Fruit fly (Drosophila melanogaster) whole organism, embryonic: Measurements from ENCODE around the gene Mnn1.
A peak's percentile ranks its signal among the peaks of the same experiment; 100 is the strongest.

Experiments used
- BEAF-32 ChIP-seq: fragments of 200-800 bp; sonication (Bioruptor generic); optimal IDR thresholded peaks from 3 replicates; lab custom pipeline; 2017; ENCODE audit warnings: missing biosample characterization, missing genetic modification characterization, mild to moderate bottlenecking, moderate library complexity, missing genetic modification reagents
- CG10209 ChIP-seq: fragments of 200-800 bp; sonication (Bioruptor generic); optimal IDR thresholded peaks from 3 replicates; lab custom pipeline; 2017; ENCODE audit warnings: missing biosample characterization, mild to moderate bottlenecking, missing genetic modification characterization, missing genetic modification reagents
- CG1233 ChIP-seq: fragments of 200-800 bp; sonication (Bioruptor generic); optimal IDR thresholded peaks from 4 replicates; lab custom pipeline; 2018; ENCODE audit warnings: missing biosample characterization, mild to moderate bottlenecking, missing genetic modification characterization
- CG13123 ChIP-seq: fragments of 200-800 bp; sonication (Bioruptor generic); optimal IDR thresholded peaks from 2 replicates; lab custom pipeline; 2016; ENCODE audit warnings: missing biosample characterization, missing genetic modification characterization
- CG14014 ChIP-seq: fragments of 200-800 bp; sonication (Bioruptor generic); IDR thresholded peaks from 2 replicates; pipeline ENCODE4 v1.3.6; 2022; ENCODE audit warnings: missing biosample characterization, missing genetic modification characterization
- CG15269 ChIP-seq: fragments of 200-800 bp; sonication (Bioruptor generic); optimal IDR thresholded peaks from 2 replicates; lab custom pipeline; 2018; ENCODE audit warnings: missing biosample characterization, mild to moderate bottlenecking, missing genetic modification characterization, moderate library complexity
- CG1647 ChIP-seq: fragments of 200-800 bp; sonication (Bioruptor generic); optimal IDR thresholded peaks from 3 replicates; lab custom pipeline; 2016; ENCODE audit warnings: missing biosample characterization, missing genetic modification characterization
- CG17385 ChIP-seq: fragments of 200-800 bp; sonication (Bioruptor generic); optimal IDR thresholded peaks from 3 replicates; lab custom pipeline; 2018; ENCODE audit warnings: missing biosample characterization, mild to moderate bottlenecking, missing genetic modification characterization
- CG17802 ChIP-seq: fragments of 200-800 bp; sonication (Bioruptor generic); optimal IDR thresholded peaks from 2 replicates; lab custom pipeline; 2018; ENCODE audit warnings: missing biosample characterization, mild to moderate bottlenecking, missing genetic modification characterization, moderate library complexity
- CG18011 ChIP-seq: fragments of 200-800 bp; sonication (Bioruptor generic); optimal IDR thresholded peaks from 2 replicates; lab custom pipeline; 2017; ENCODE audit warnings: missing biosample characterization, missing genetic modification characterization, mild to moderate bottlenecking, moderate library complexity, missing genotype
- CG2120 ChIP-seq: fragments of 200-800 bp; sonication (Bioruptor generic); optimal IDR thresholded peaks from 3 replicates; lab custom pipeline; 2016; ENCODE audit warnings: missing biosample characterization, missing genetic modification characterization
- CG5245 ChIP-seq: fragments of 200-800 bp; sonication (Bioruptor generic); optimal IDR thresholded peaks from 3 replicates; lab custom pipeline; 2016; ENCODE audit warnings: missing biosample characterization, missing genetic modification characterization
- CG7556 ChIP-seq: fragments of 200-800 bp; sonication (Bioruptor generic); optimal IDR thresholded peaks from 2 replicates; lab custom pipeline; 2017; ENCODE audit warnings: missing biosample characterization, mild to moderate bottlenecking, missing genetic modification characterization
- CG7745 ChIP-seq: fragments of 200-800 bp; sonication (Bioruptor generic); optimal IDR thresholded peaks from 2 replicates; lab custom pipeline; 2018; ENCODE audit warnings: missing biosample characterization, mild to moderate bottlenecking, missing genetic modification characterization, moderate library complexity
- CG7963 ChIP-seq: fragments of 200-800 bp; sonication (Bioruptor generic); IDR thresholded peaks from 3 replicates; pipeline ENCODE4 v1.3.6; 2022; ENCODE audit warnings: missing biosample characterization, missing genetic modification characterization; ENCODE audit not compliant: partially characterized antibody
- CG9797 ChIP-seq: fragments of 200-800 bp; sonication (Bioruptor generic); optimal IDR thresholded peaks from 3 replicates; lab custom pipeline; 2018; ENCODE audit warnings: missing biosample characterization, mild to moderate bottlenecking, missing genetic modification characterization
- CrebB ChIP-seq: fragments of 200-800 bp; sonication (Bioruptor generic); optimal IDR thresholded peaks from 3 replicates; lab custom pipeline; 2018; ENCODE audit warnings: missing biosample characterization, mild to moderate bottlenecking, missing genetic modification characterization
- Dip3 ChIP-seq: fragments of 200-800 bp; sonication (Bioruptor generic); optimal IDR thresholded peaks from 3 replicates; lab custom pipeline; 2016; ENCODE audit warnings: missing biosample characterization, missing genetic modification characterization
- Elba2 ChIP-seq: fragments of 200-800 bp; sonication (Bioruptor generic); optimal IDR thresholded peaks from 3 replicates; lab custom pipeline; 2016; ENCODE audit warnings: missing biosample characterization, missing genetic modification characterization
- H2.0 ChIP-seq: fragments of 200-800 bp; sonication (Bioruptor generic); IDR thresholded peaks from 2 replicates; pipeline ENCODE4 v1.3.6; 2022; ENCODE audit warnings: missing biosample characterization, missing genetic modification characterization
- HmgZ ChIP-seq: fragments of 200-800 bp; sonication (Bioruptor generic); optimal IDR thresholded peaks from 2 replicates; lab custom pipeline; 2018; ENCODE audit warnings: missing biosample characterization, mild to moderate bottlenecking, missing genetic modification characterization
- Hr51 ChIP-seq, 2 experiments: fragments of 200-800 bp; sonication (Bioruptor generic); optimal IDR thresholded peaks; 2 replicates in 1 of 2; 3 replicates in 1 of 2; lab custom pipeline; 2016 to 2018; ENCODE audit warnings: missing biosample characterization in 2 of 2, missing genetic modification characterization in 2 of 2, mild to moderate bottlenecking in 1 of 2, moderate library complexity in 1 of 2
- Lim3 ChIP-seq: fragments of 200-800 bp; sonication (Bioruptor generic); IDR thresholded peaks from 2 replicates; pipeline ENCODE4 v1.3.6; 2022; ENCODE audit warnings: missing biosample characterization, missing genetic modification characterization
- Mad ChIP-seq: fragments of 200-800 bp; sonication (Bioruptor generic); optimal IDR thresholded peaks from 2 replicates; lab custom pipeline; 2016; ENCODE audit warnings: missing biosample characterization, missing genetic modification characterization
- Mrtf ChIP-seq: fragments of 200-800 bp; sonication (Bioruptor generic); IDR thresholded peaks from 3 replicates; pipeline ENCODE4 v1.3.6; 2022; ENCODE audit warnings: missing biosample characterization, missing genetic modification characterization
- Oaz ChIP-seq: fragments of 200-800 bp; sonication (Bioruptor generic); IDR thresholded peaks from 2 replicates; pipeline ENCODE4 v1.3.6; 2022; ENCODE audit warnings: missing biosample characterization, missing genetic modification characterization
- Rfx ChIP-seq: fragments of 200-800 bp; sonication (Bioruptor generic); IDR thresholded peaks from 2 replicates; pipeline ENCODE4 v1.3.6; 2022; ENCODE audit warnings: missing biosample characterization, missing genetic modification characterization
- Sry-δ ChIP-seq: fragments of 200-800 bp; sonication (Bioruptor generic); optimal IDR thresholded peaks from 2 replicates; lab custom pipeline; 2016; ENCODE audit warnings: missing biosample characterization, missing genetic modification characterization
- bigmax ChIP-seq: fragments of 200-800 bp; sonication (Bioruptor generic); optimal IDR thresholded peaks from 2 replicates; lab custom pipeline; 2018; ENCODE audit warnings: missing biosample characterization, mild to moderate bottlenecking, missing genetic modification characterization
- cato ChIP-seq: fragments of 200-800 bp; sonication (Bioruptor generic); optimal IDR thresholded peaks from 2 replicates; lab custom pipeline; 2016; ENCODE audit warnings: missing biosample characterization, missing genetic modification characterization, borderline replicate concordance
- chif ChIP-seq, 2 experiments: fragments of 200-800 bp; sonication (Bioruptor generic); optimal IDR thresholded peaks; 3 replicates each; lab custom pipeline; 2016; ENCODE audit warnings: missing biosample characterization in 2 of 2, missing genetic modification characterization in 2 of 2
- chm ChIP-seq: fragments of 200-800 bp; sonication (Bioruptor generic); IDR thresholded peaks from 2 replicates; pipeline ENCODE4 v1.3.6; 2022; ENCODE audit warnings: missing biosample characterization, missing genetic modification characterization
- dmrt99B ChIP-seq: fragments of 200-800 bp; sonication (Bioruptor generic); optimal IDR thresholded peaks from 2 replicates; lab custom pipeline; 2018; ENCODE audit warnings: missing biosample characterization, mild to moderate bottlenecking, missing genetic modification characterization, moderate library complexity
- dysf ChIP-seq: fragments of 200-800 bp; sonication (Bioruptor generic); IDR thresholded peaks from 3 replicates; pipeline ENCODE4 v1.3.6; 2022; ENCODE audit warnings: missing biosample characterization, missing genetic modification characterization
- fd3F ChIP-seq: fragments of 200-800 bp; sonication (Bioruptor generic); optimal IDR thresholded peaks from 2 replicates; lab custom pipeline; 2018; ENCODE audit warnings: missing biosample characterization, mild to moderate bottlenecking, missing genetic modification characterization, moderate library complexity
- fd96Cb ChIP-seq: fragments of 200-800 bp; sonication (Bioruptor generic); optimal IDR thresholded peaks from 2 replicates; lab custom pipeline; 2018; ENCODE audit warnings: missing biosample characterization, mild to moderate bottlenecking, missing genetic modification characterization, moderate library complexity
- her ChIP-seq: fragments of 200-800 bp; sonication (Bioruptor generic); optimal IDR thresholded peaks from 2 replicates; lab custom pipeline; 2016; ENCODE audit warnings: missing biosample characterization, missing genetic modification characterization
- hth ChIP-seq: fragments of >200 bp; optimal IDR thresholded peaks from 2 replicates; lab custom pipeline; 2017; ENCODE audit warnings: inconsistent platforms
- jing ChIP-seq: fragments of 200-800 bp; sonication (Bioruptor generic); optimal IDR thresholded peaks from 2 replicates; lab custom pipeline; 2018; ENCODE audit warnings: missing biosample characterization, mild to moderate bottlenecking, missing genetic modification characterization
- mam ChIP-seq: fragments of 200-800 bp; sonication (Bioruptor generic); optimal IDR thresholded peaks from 3 replicates; lab custom pipeline; 2016; ENCODE audit warnings: missing biosample characterization, missing genetic modification characterization
- odd ChIP-seq: fragments of 200-800 bp; sonication (Bioruptor generic); optimal IDR thresholded peaks from 2 replicates; lab custom pipeline; 2017; ENCODE audit warnings: missing biosample characterization, mild to moderate bottlenecking, missing genetic modification characterization
- pita ChIP-seq: fragments of 200-800 bp; sonication (Bioruptor generic); optimal IDR thresholded peaks from 2 replicates; lab custom pipeline; 2017; ENCODE audit warnings: missing biosample characterization, mild to moderate bottlenecking, missing genetic modification characterization
- pros ChIP-seq: fragments of 200-800 bp; sonication (Bioruptor generic); optimal IDR thresholded peaks from 3 replicates; lab custom pipeline; 2019; ENCODE audit warnings: missing biosample characterization, mild to moderate bottlenecking, missing genetic modification characterization, moderate library complexity
- pum ChIP-seq: fragments of 200-800 bp; sonication (Bioruptor generic); optimal IDR thresholded peaks from 2 replicates; lab custom pipeline; 2016; ENCODE audit warnings: missing biosample characterization, missing genetic modification characterization
- sima ChIP-seq: fragments of 200-800 bp; sonication (Bioruptor generic); optimal IDR thresholded peaks from 2 replicates; lab custom pipeline; 2016; ENCODE audit warnings: missing biosample characterization, missing genetic modification characterization
- sob ChIP-seq: fragments of 200-800 bp; sonication (Bioruptor generic); IDR thresholded peaks from 2 replicates; pipeline ENCODE4 v1.3.6; 2022; ENCODE audit warnings: missing biosample characterization, missing genetic modification characterization
- tap ChIP-seq: fragments of 200-800 bp; optimal IDR thresholded peaks from 3 replicates; lab custom pipeline; 2019; ENCODE audit warnings: missing biosample characterization, mild to moderate bottlenecking, missing genetic modification characterization, moderate library complexity
- tx ChIP-seq: fragments of 200-800 bp; sonication (Bioruptor generic); optimal IDR thresholded peaks from 2 replicates; lab custom pipeline; 2016; ENCODE audit warnings: missing biosample characterization, missing genetic modification characterization
- wek ChIP-seq: fragments of 200-800 bp; sonication (Bioruptor generic); optimal IDR thresholded peaks from 3 replicates; lab custom pipeline; 2018; ENCODE audit warnings: missing biosample characterization, mild to moderate bottlenecking, missing genetic modification characterization, moderate library complexity
- wor ChIP-seq: fragments of 200-800 bp; sonication (Bioruptor generic); IDR thresholded peaks from 2 replicates; pipeline ENCODE4 v1.3.6; 2022; ENCODE audit warnings: missing biosample characterization, missing genetic modification characterization
- zen2 ChIP-seq: fragments of 200-800 bp; sonication (Bioruptor generic); IDR thresholded peaks from 3 replicates; pipeline ENCODE4 v1.3.6; 2022; ENCODE audit warnings: missing biosample characterization, missing genetic modification characterization; ENCODE audit not compliant: partially characterized antibody

Mnn1 gene

dm6 chr2L:7032517-7032951 is 23.6 kb upstream of the Mnn1 start, which contains the start of the genes Rab30 and Caper (continued):
- TF ChIP-seq fd96Cb (tag; lab: Kevin White, UChicago) (no peak), zen2 (peak; percentile 99), CG15269 (tag; lab: Kevin White, UChicago) (no peak), CG17385 (GFP tag; lab: Kevin White, UChicago) (peak; percentile 21), pita (GFP tag; lab: Kevin White, UChicago) (no peak), dmrt99B (tag; lab: Kevin White, UChicago) (no peak), Sry-δ (GFP tag; lab: Kevin White, UChicago) (peak; percentile 100), CG7745 (tag; lab: Kevin White, UChicago) (peak; percentile 54), Mrtf (GFP tag; lab: Robert Waterston, UW) (no peak), jing (GFP tag; lab: Kevin White, UChicago) (no peak), pum (GFP tag; lab: Kevin White, UChicago) (peak; percentile 54), H2.0 (GFP tag; lab: Robert Waterston, UW) (peak; percentile 53), CG1233 (no peak), CG9797 (GFP tag; lab: Kevin White, UChicago) (peak; percentile 58), CG2120 (peak; percentile 80), CG18011 (GFP tag; lab: Kevin White, UChicago) (peak; percentile 33), chm (GFP tag; lab: Robert Waterston, UW) (0 out of 2 replicates have a peak, but pooled peaks have one; percentile 16), CG10209 (GFP tag; lab: Kevin White, UChicago) (no peak), wek (no peak), bigmax (no peak), sima (GFP tag; lab: Kevin White, UChicago) (no peak), Hr51 (GFP tag; optimal IDR thresholded peaks at IDR 0.05; lab: Kevin White, UChicago) (peak in 1 of 2 experiments; percentile 60), chif (GFP tag; optimal IDR thresholded peaks at IDR 0.05; lab: Kevin White, UChicago) (peak; percentile 37 to 45), Elba2 (GFP tag; lab: Kevin White, UChicago) (no peak), CG13123 (GFP tag; lab: Kevin White, UChicago) (no peak), Lim3 (GFP tag; lab: Robert Waterston, UW) (no peak), sob (peak; percentile 86), odd (no peak), Oaz (GFP tag; lab: Robert Waterston, UW) (no peak), Dip3 (GFP tag; lab: Kevin White, UChicago) (peak; percentile 51), hth (no peak), CG5245 (GFP tag; lab: Kevin White, UChicago) (peak; percentile 13), cato (GFP tag; lab: Kevin White, UChicago) (no peak), pros (GFP tag; lab: Kevin White, UChicago) (no peak), dysf (GFP tag; lab: Robert Waterston, UW) (no peak), BEAF-32 (GFP tag; lab: Kevin White, UChicago) (peak; percentile 99), CG7963 (GFP tag; lab: Robert Waterston, UW) (peak; percentile 98), wor (GFP tag; lab: Robert Waterston, UW) (no peak), HmgZ (tag; lab: Kevin White, UChicago) (peak; percentile 90), fd3F (GFP tag; lab: Kevin White, UChicago) (no peak), CG14014 (peak; percentile 49), CrebB (tag; lab: Kevin White, UChicago) (peak; percentile 13), tap (tag; lab: Kevin White, UChicago) (no peak), Mad (GFP tag; lab: Kevin White, UChicago) (peak; percentile 9), tx (GFP tag; lab: Kevin White, UChicago) (peak; percentile 49), mam (GFP tag; lab: Kevin White, UChicago) (peak; percentile 83), CG1647 (GFP tag; lab: Kevin White, UChicago) (peak; percentile 23), her (peak; percentile 68), CG7556 (GFP tag; lab: Kevin White, UChicago) (no peak), Rfx (peak; percentile 83), CG17802 (peak; percentile 8)
